Worm (Caenorhabditis elegans) whole organism, L2 larva: ENCODE results near the gene alx-1.

Source experiments
- C34F6.9 ChIP-seq: fragments of 150-350 bp; optimal IDR thresholded peaks from 2 replicates; lab custom pipeline; 2014; ENCODE audit warnings: missing biosample characterization, missing genetic modification characterization
- F13H6.1 ChIP-seq: sonication (generic microtip); optimal IDR thresholded peaks from 2 replicates; lab custom pipeline; 2016; ENCODE audit warnings: missing genetic modification characterization, missing compliant biosample characterization
- R02D3.7 ChIP-seq: fragments of 150-350 bp; optimal IDR thresholded peaks from 2 replicates; lab custom pipeline; 2014; ENCODE audit warnings: missing biosample characterization, missing genetic modification characterization
- Y55F3AM.14 ChIP-seq: fragments of 200-800 bp; sonication (Bioruptor generic); optimal IDR thresholded peaks from 2 replicates; lab custom pipeline; 2018; ENCODE audit warnings: mild to moderate bottlenecking, missing genetic modification characterization, missing compliant biosample characterization
- ZK546.5 ChIP-seq: sonication (generic microtip); optimal IDR thresholded peaks from 2 replicates; lab custom pipeline; 2017; ENCODE audit warnings: missing biosample characterization, missing genetic modification characterization
- alr-1 ChIP-seq: fragments of 150-350 bp; optimal IDR thresholded peaks from 2 replicates; lab custom pipeline; 2014; ENCODE audit warnings: missing biosample characterization, missing genetic modification characterization
- ama-1 ChIP-seq: fragments of 150-350 bp; optimal IDR thresholded peaks from 2 replicates; lab custom pipeline; 2018; ENCODE audit warnings: inconsistent platforms
- blmp-1 ChIP-seq: sonication (generic microtip); optimal IDR thresholded peaks from 2 replicates; lab custom pipeline; 2017; ENCODE audit warnings: missing genetic modification characterization, mild to moderate bottlenecking, missing compliant biosample characterization, antibody characterized with exemption, moderate library complexity; ENCODE audit not compliant: insufficient read depth
- ceh-16 ChIP-seq: fragments of 150-350 bp; optimal IDR thresholded peaks from 2 replicates; lab custom pipeline; 2014; ENCODE audit warnings: missing biosample characterization, missing genetic modification characterization
- ceh-82 ChIP-seq: fragments of 150-350 bp; optimal IDR thresholded peaks from 2 replicates; lab custom pipeline; 2014; ENCODE audit warnings: missing biosample characterization, missing genetic modification characterization
- egl-27 ChIP-seq: sonication (generic microtip); optimal IDR thresholded peaks from 3 replicates; lab custom pipeline; 2017; ENCODE audit warnings: missing biosample characterization, missing genetic modification reagents, missing genetic modification characterization
- elt-3 ChIP-seq: sonication (generic microtip); optimal IDR thresholded peaks from 2 replicates; lab custom pipeline; 2017; ENCODE audit warnings: missing biosample characterization, missing genetic modification characterization
- fos-1 ChIP-seq: fragments of 150-350 bp; optimal IDR thresholded peaks from 2 replicates; lab custom pipeline; 2014; ENCODE audit warnings: missing biosample characterization, missing genetic modification characterization
- gmeb-1 ChIP-seq: fragments of 150-350 bp; optimal IDR thresholded peaks from 2 replicates; lab custom pipeline; 2014; ENCODE audit warnings: missing biosample characterization, missing genetic modification characterization
- lin-13 ChIP-seq: fragments of 150-350 bp; optimal IDR thresholded peaks from 2 replicates; lab custom pipeline; 2014; ENCODE audit warnings: missing biosample characterization, missing genetic modification reagents, missing genetic modification characterization
- lin-39 ChIP-seq: fragments of 150-350 bp; optimal IDR thresholded peaks from 2 replicates; lab custom pipeline; 2014; ENCODE audit warnings: missing biosample characterization, missing genetic modification reagents, missing genetic modification characterization
- lsy-2 ChIP-seq, 2 experiments: fragments of 150-350 bp in 1 of 2; sonication (generic microtip) in 1 of 2; optimal IDR thresholded peaks; 2 replicates each; lab custom pipeline; 2014 to 2017; ENCODE audit warnings: missing biosample characterization in 2 of 2, missing genetic modification characterization in 2 of 2
- mab-5 ChIP-seq: fragments of 150-350 bp; optimal IDR thresholded peaks from 2 replicates; lab custom pipeline; 2014; ENCODE audit warnings: missing biosample characterization, missing genetic modification characterization
- nhr-10 ChIP-seq: sonication (generic microtip); optimal IDR thresholded peaks from 2 replicates; lab custom pipeline; 2017; ENCODE audit warnings: missing biosample characterization, missing genetic modification characterization
- nhr-11 ChIP-seq: fragments of 150-350 bp; optimal IDR thresholded peaks from 2 replicates; lab custom pipeline; 2014; ENCODE audit warnings: missing biosample characterization, missing genetic modification characterization
- nhr-12 ChIP-seq: fragments of 150-350 bp; optimal IDR thresholded peaks from 2 replicates; lab custom pipeline; 2014; ENCODE audit warnings: missing biosample characterization, missing genetic modification characterization
- nhr-129 ChIP-seq: fragments of 150-350 bp; optimal IDR thresholded peaks from 2 replicates; lab custom pipeline; 2014; ENCODE audit warnings: missing biosample characterization, missing genetic modification characterization
- nhr-21 ChIP-seq: fragments of 150-350 bp; optimal IDR thresholded peaks from 2 replicates; lab custom pipeline; 2014; ENCODE audit warnings: missing biosample characterization, missing genetic modification characterization
- nhr-23 ChIP-seq: fragments of 150-350 bp; optimal IDR thresholded peaks from 2 replicates; lab custom pipeline; 2014; ENCODE audit warnings: missing biosample characterization, missing genetic modification reagents, missing genetic modification characterization
- nhr-25 ChIP-seq: fragments of 150-350 bp; sonication (generic microtip); optimal IDR thresholded peaks from 3 replicates; lab custom pipeline; 2014; ENCODE audit warnings: missing biosample characterization, missing genetic modification characterization
- sem-4 ChIP-seq: fragments of 150-350 bp; optimal IDR thresholded peaks from 2 replicates; lab custom pipeline; 2014; ENCODE audit warnings: missing biosample characterization, missing genetic modification reagents, missing genetic modification characterization
- sma-3 ChIP-seq: sonication (generic microtip); optimal IDR thresholded peaks from 2 replicates; lab custom pipeline; 2016; ENCODE audit warnings: missing genetic modification reagents, missing genetic modification characterization, missing compliant biosample characterization
- sma-9 ChIP-seq, 2 experiments: fragments of 150-350 bp in 1 of 2; sonication (generic microtip) in 1 of 2; optimal IDR thresholded peaks; 2 replicates each; lab custom pipeline; 2014 to 2016; ENCODE audit warnings: missing genetic modification characterization in 2 of 2, mild to moderate bottlenecking in 1 of 2, missing biosample characterization in 1 of 2, missing compliant biosample characterization in 1 of 2, missing genetic modification reagents in 1 of 2, moderate library complexity in 1 of 2
- snpc-4 ChIP-seq: fragments of 150-350 bp; optimal IDR thresholded peaks from 2 replicates; lab custom pipeline; 2014; ENCODE audit warnings: missing biosample characterization, missing genetic modification characterization
- unc-55 ChIP-seq: fragments of 150-350 bp; sonication (generic microtip); optimal IDR thresholded peaks from 3 replicates; lab custom pipeline; 2014; ENCODE audit warnings: missing biosample characterization, missing genetic modification reagents, missing genetic modification characterization
- unc-62 ChIP-seq: fragments of 150-350 bp; optimal IDR thresholded peaks from 2 replicates; lab custom pipeline; 2014; ENCODE audit warnings: missing biosample characterization, missing genetic modification reagents, missing genetic modification characterization
- zag-1 ChIP-seq: fragments of 150-350 bp; optimal IDR thresholded peaks from 2 replicates; lab custom pipeline; 2014; ENCODE audit warnings: missing biosample characterization, missing genetic modification characterization
- ztf-1 ChIP-seq: fragments of 200-800 bp; sonication (Bioruptor generic); conservative IDR thresholded peaks from 2 replicates; pipeline ENCODE4 v1.3.6; 2022; ENCODE audit warnings: missing genetic modification characterization, missing compliant biosample characterization
- ztf-11 ChIP-seq: sonication (generic microtip); optimal IDR thresholded peaks from 2 replicates; lab custom pipeline; 2017; ENCODE audit warnings: missing biosample characterization, missing genetic modification characterization
- ztf-4 ChIP-seq: fragments of 150-350 bp; optimal IDR thresholded peaks from 2 replicates; lab custom pipeline; 2014; ENCODE audit warnings: missing biosample characterization, missing genetic modification characterization

Gene alx-1

DNA sequence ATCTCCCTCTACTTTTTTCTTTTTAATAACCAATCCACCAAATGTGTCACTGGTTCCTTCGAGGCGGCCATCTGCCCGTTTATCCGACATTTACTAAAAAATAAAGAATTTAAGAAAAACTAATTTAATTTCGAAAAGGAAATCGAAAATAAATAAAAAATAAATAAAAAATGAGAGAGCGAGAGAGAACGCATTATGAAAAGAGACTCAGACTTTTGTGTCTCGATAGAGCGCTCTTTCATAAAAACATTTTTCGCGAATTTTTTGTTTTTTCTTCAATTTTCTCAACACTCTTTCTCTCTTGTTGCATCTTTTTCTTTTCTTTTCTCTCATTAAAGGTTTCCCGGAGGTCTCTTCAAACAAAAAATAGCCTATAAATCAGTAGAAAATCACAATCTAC lies 1.0 kb upstream of the alx-1 start, which contains the start of gene mog-1:
mog-1 (minus strand) TSS at position 93 of the 400 bp plus-strand sequence.
- TF ChIP-seq unc-55 (GFP tag; lab: Kevin White, UChicago) (peak; percentile 60), nhr-12 (no peak), lsy-2 (tag; optimal IDR thresholded peaks at IDR 0.05; lab: Kevin White, UChicago) (peak in 1 of 2 experiments; percentile 34), elt-3 (tag; lab: Kevin White, UChicago) (no peak), fos-1 (peak; percentile 5), sma-9 (GFP tag; optimal IDR thresholded peaks at IDR 0.05; lab: Kevin White, UChicago) (no peak), sma-9 (tag; optimal IDR thresholded peaks at IDR 0.05; lab: Kevin White, UChicago) (no peak), nhr-21 (tag; lab: Kevin White, UChicago) (no peak), C34F6.9 (tag; lab: Kevin White, UChicago) (peak; percentile 66), lin-39 (tag; lab: Kevin White, UChicago) (no peak), ZK546.5 (no peak)

DNA sequence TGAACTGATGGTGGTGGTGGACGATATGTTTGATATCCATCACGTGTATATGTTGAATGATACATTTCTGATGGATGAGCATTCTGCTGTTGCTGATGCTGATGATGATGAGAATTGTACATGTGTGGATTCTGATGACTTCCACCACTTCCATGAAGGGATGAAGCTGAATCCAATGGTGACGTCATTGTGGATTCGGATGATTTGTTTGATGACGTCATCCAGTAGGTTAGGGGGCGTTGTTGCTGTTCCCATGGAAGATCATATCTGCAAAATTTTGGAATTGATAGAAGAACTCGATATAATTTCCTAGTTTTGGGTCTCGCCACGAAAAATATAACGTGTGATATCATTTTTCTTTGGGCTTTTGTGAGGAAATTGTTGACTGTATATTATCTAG lies 6.3 kb downstream of the alx-1 start:
- TF ChIP-seq sem-4 = no peak
- no peak for TF ChIP-seq ztf-1
- TF ChIP-seq nhr-129 (tag; lab: Kevin White, UChicago) = no peak
- no peak for TF ChIP-seq alr-1 (tag; lab: Kevin White, UChicago)
- TF ChIP-seq R02D3.7 (tag; lab: Kevin White, UChicago) = no peak
- no peak for TF ChIP-seq egl-27 (tag; lab: Kevin White, UChicago)
- no peak for TF ChIP-seq nhr-21 (tag; lab: Kevin White, UChicago)
- no peak for TF ChIP-seq F13H6.1 (tag; lab: Kevin White, UChicago)
- no peak for TF ChIP-seq unc-62 (GFP tag; lab: Kevin White, UChicago)
- no peak for TF ChIP-seq blmp-1 (tag; lab: Kevin White, UChicago)
- TF ChIP-seq nhr-25 (tag; lab: Kevin White, UChicago) = no peak
- TF ChIP-seq, all 48 proteins: peak for 0

DNA sequence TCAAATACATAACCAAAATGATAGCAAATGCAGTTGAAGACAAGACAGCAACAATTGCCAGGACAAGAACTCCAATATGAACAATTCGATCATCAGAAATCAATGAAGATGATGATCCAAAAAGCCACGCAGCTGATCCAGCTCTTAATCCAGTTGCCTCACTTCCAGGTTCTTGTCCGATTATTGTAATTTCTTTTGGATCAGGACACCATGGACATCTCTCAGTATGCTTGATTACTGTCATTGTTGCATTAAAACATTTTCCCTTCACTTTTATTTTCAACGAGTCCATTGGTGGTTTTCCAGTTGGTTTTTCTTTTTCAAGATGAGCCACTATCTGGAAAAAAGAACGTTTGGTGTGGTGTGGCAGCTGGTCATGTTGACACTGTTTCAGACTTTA lies 7.3 kb downstream of the alx-1 start:
- TF ChIP-seq sma-9 (GFP tag; optimal IDR thresholded peaks at IDR 0.05; lab: Kevin White, UChicago) = no peak
- TF ChIP-seq sma-9 (tag; optimal IDR thresholded peaks at IDR 0.05; lab: Kevin White, UChicago) = no peak
- TF ChIP-seq mab-5 (tag; lab: Kevin White, UChicago) = no peak
- no peak for TF ChIP-seq Y55F3AM.14 (GFP tag; lab: Kevin White, UChicago)
- no peak for TF ChIP-seq ceh-82
- TF ChIP-seq ztf-1 = no peak
- no peak for TF ChIP-seq sma-3
- no peak for TF ChIP-seq ZK546.5

DNA sequence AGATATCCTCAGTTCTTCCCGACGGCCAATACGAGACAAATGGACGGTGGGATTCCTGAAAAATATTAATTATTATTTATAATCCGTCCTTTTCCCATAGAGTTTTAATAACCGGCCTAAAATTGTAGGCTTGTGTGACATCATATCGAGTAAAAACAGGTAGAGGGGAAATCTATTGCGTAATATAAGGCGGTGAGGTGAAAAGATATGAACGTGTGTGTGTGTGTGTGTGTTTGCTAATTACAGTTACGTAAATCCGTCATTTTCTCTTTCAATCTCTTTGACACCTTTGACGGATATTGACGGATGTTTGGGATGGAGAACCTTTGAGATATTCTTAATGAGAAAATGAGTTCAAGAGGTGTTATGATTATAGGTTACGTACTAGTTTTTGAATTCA lies 8.3 kb downstream of the alx-1 start:
- no peak for TF ChIP-seq elt-3 (tag; lab: Kevin White, UChicago)
- TF ChIP-seq nhr-21 (tag; lab: Kevin White, UChicago) = no peak

DNA sequence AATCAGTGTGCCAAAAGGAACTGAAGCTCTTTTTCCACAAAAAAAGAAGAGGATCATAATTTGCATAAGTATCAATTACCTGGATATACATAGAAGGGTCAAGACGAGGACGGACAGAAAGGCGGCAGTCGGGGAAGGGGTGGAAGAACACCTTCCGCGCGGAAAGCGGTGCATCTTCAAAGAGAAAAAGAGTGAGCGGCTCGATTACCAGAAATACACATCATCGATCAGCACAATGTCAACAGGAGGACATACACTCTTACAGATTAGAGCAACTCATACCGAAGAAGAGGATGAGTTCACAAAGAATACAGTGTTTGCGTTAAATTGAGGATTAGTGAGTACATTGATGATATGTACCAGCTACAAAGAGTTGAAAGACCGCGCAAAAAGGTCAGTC lies 12.2 kb downstream of the alx-1 start:
- TF ChIP-seq nhr-23 (tag; lab: Kevin White, UChicago) (no peak), ceh-82 (no peak), ama-1 (lab: Kevin White, UChicago) (no peak), ztf-11 (no peak), sma-9 (GFP tag; optimal IDR thresholded peaks at IDR 0.05; lab: Kevin White, UChicago) (no peak), sma-9 (tag; optimal IDR thresholded peaks at IDR 0.05; lab: Kevin White, UChicago) (no peak), ztf-4 (tag; lab: Kevin White, UChicago) (no peak), snpc-4 (tag; lab: Kevin White, UChicago) (no peak), lin-13 (GFP tag; lab: Kevin White, UChicago) (no peak), alr-1 (tag; lab: Kevin White, UChicago) (no peak), nhr-11 (tag; lab: Kevin White, UChicago) (no peak), gmeb-1 (tag; lab: Kevin White, UChicago) (no peak), unc-62 (GFP tag; lab: Kevin White, UChicago) (no peak), nhr-10 (no peak), nhr-129 (tag; lab: Kevin White, UChicago) (no peak), zag-1 (tag; lab: Kevin White, UChicago) (no peak), ceh-16 (tag; lab: Kevin White, UChicago) (no peak)
- TF ChIP-seq, all 48 proteins: peak for 0
